Worm (Caenorhabditis elegans): Measurements from ENCODE around the gene Y69A2AR.46.

Y69A2AR.46 gene

ce11 chrIV:2599634-2600033, 38.2 kb downstream of the Y69A2AR.46 start:
- TF ChIP-seq klf-2 (GFP tag; conservative IDR thresholded peaks at IDR 0.05) = no peak
- TF ChIP-seq T22C8.4 (GFP tag; IDR thresholded peaks at IDR 0.05) = peak; percentile 9; the same call in 1 of the 2 replicates

- TF ChIP-seq med-1 (GFP tag; optimal IDR thresholded peaks at IDR 0.05; ENCODE audit: insufficient read depth) = no peak
- no peak for TF ChIP-seq ztf-29 (GFP tag; IDR thresholded peaks at IDR 0.05)
- TF ChIP-seq ref-1 (GFP tag; conservative IDR thresholded peaks at IDR 0.05) = no peak
- TF ChIP-seq klf-2 (GFP tag; conservative IDR thresholded peaks at IDR 0.05) = no peak
- TF ChIP-seq T22C8.4 (GFP tag; IDR thresholded peaks at IDR 0.05) = no peak
- no peak for TF ChIP-seq ztf-23 (GFP tag; IDR thresholded peaks at IDR 0.05)
- no peak for TF ChIP-seq flt-1 (GFP tag; IDR thresholded peaks at IDR 0.05)
- TF ChIP-seq tab-1 (GFP tag; IDR thresholded peaks at IDR 0.05) = no peak
- TF ChIP-seq cog-1 (tag; optimal IDR thresholded peaks at IDR 0.05) = no peak
These were observed 39.4 kb downstream of the Y69A2AR.46 start, which contains the start of gene epg-9 for ce11 chrIV:2600841-2601240. Gene epg-9, plus strand, starts transcription at chrIV:2601141.

- TF ChIP-seq flt-1 (GFP tag; IDR thresholded peaks at IDR 0.05) (peak; percentile 49; the same call in 1 of the 2 replicates), tab-1 (GFP tag; IDR thresholded peaks at IDR 0.05) (no peak), med-1 (GFP tag; optimal IDR thresholded peaks at IDR 0.05; ENCODE audit: insufficient read depth) (no peak), ztf-29 (GFP tag; IDR thresholded peaks at IDR 0.05) (no peak), cog-1 (tag; optimal IDR thresholded peaks at IDR 0.05) (peak; percentile 43), ref-1 (GFP tag; conservative IDR thresholded peaks at IDR 0.05) (no peak), ztf-23 (GFP tag; IDR thresholded peaks at IDR 0.05) (0 out of 2 replicates have a peak, but pooled peaks have one; percentile 54), klf-2 (GFP tag; conservative IDR thresholded peaks at IDR 0.05) (0 out of 2 replicates have a peak, but pooled peaks have one; percentile 9), T22C8.4 (GFP tag; IDR thresholded peaks at IDR 0.05) (peak; percentile 7; the same call in 1 of the 2 replicates)
These were observed 40.8 kb downstream of the Y69A2AR.46 start for ce11 chrIV:2601988-2602861.

ce11 chrIV:2602862-2603189, 41.4 kb downstream of the Y69A2AR.46 start:
- no peak for TF ChIP-seq klf-2 (GFP tag; conservative IDR thresholded peaks at IDR 0.05)
- no peak for TF ChIP-seq T22C8.4 (GFP tag; IDR thresholded peaks at IDR 0.05)
- no peak for TF ChIP-seq cog-1 (tag; optimal IDR thresholded peaks at IDR 0.05)
- TF ChIP-seq ref-1 (GFP tag; conservative IDR thresholded peaks at IDR 0.05) = no peak
- no peak for TF ChIP-seq med-1 (GFP tag; optimal IDR thresholded peaks at IDR 0.05; ENCODE audit: insufficient read depth)
- no peak for TF ChIP-seq flt-1 (GFP tag; IDR thresholded peaks at IDR 0.05)
- no peak for TF ChIP-seq tab-1 (GFP tag; IDR thresholded peaks at IDR 0.05)
- no peak for TF ChIP-seq ztf-29 (GFP tag; IDR thresholded peaks at IDR 0.05)
- TF ChIP-seq ztf-23 (GFP tag; IDR thresholded peaks at IDR 0.05) = no peak

- TF ChIP-seq flt-1 (GFP tag; IDR thresholded peaks at IDR 0.05) (no peak), ztf-23 (GFP tag; IDR thresholded peaks at IDR 0.05) (no peak), klf-2 (GFP tag; conservative IDR thresholded peaks at IDR 0.05) (no peak), ztf-29 (GFP tag; IDR thresholded peaks at IDR 0.05) (no peak), T22C8.4 (GFP tag; IDR thresholded peaks at IDR 0.05) (no peak), tab-1 (GFP tag; IDR thresholded peaks at IDR 0.05) (no peak), cog-1 (tag; optimal IDR thresholded peaks at IDR 0.05) (no peak), ref-1 (GFP tag; conservative IDR thresholded peaks at IDR 0.05) (no peak), med-1 (GFP tag; optimal IDR thresholded peaks at IDR 0.05; ENCODE audit: insufficient read depth) (no peak)
These were observed 42.1 kb downstream of the Y69A2AR.46 start for ce11 chrIV:2603556-2604021.

- TF ChIP-seq tab-1 (GFP tag; IDR thresholded peaks at IDR 0.05) (no peak), ref-1 (GFP tag; conservative IDR thresholded peaks at IDR 0.05) (no peak)
These were observed 45.1 kb downstream of the Y69A2AR.46 start for ce11 chrIV:2606572-2606971.

- TF ChIP-seq T22C8.4 (GFP tag; IDR thresholded peaks at IDR 0.05) = no peak
- no peak for TF ChIP-seq tab-1 (GFP tag; IDR thresholded peaks at IDR 0.05)
- TF ChIP-seq ztf-29 (GFP tag; IDR thresholded peaks at IDR 0.05) = no peak
- no peak for TF ChIP-seq ztf-23 (GFP tag; IDR thresholded peaks at IDR 0.05)
- no peak for TF ChIP-seq flt-1 (GFP tag; IDR thresholded peaks at IDR 0.05)
- TF ChIP-seq ref-1 (GFP tag; conservative IDR thresholded peaks at IDR 0.05) = no peak
- no peak for TF ChIP-seq cog-1 (tag; optimal IDR thresholded peaks at IDR 0.05)
These were observed 46.1 kb downstream of the Y69A2AR.46 start, which contains the start of gene vamp-7 for ce11 chrIV:2607513-2608101. Gene vamp-7, plus strand, starts transcription at chrIV:2608051.

ce11 chrIV:2610409-2610808, 49.0 kb downstream of the Y69A2AR.46 start, which contains the start of gene Y69A2AR.32:
Gene Y69A2AR.32, plus strand, starts transcription at chrIV:2610436.
- no peak for TF ChIP-seq ztf-29 (GFP tag; IDR thresholded peaks at IDR 0.05)
- TF ChIP-seq flt-1 (GFP tag; IDR thresholded peaks at IDR 0.05) = no peak
- TF ChIP-seq ztf-23 (GFP tag; IDR thresholded peaks at IDR 0.05) = no peak
- no peak for TF ChIP-seq klf-2 (GFP tag; conservative IDR thresholded peaks at IDR 0.05)
- TF ChIP-seq T22C8.4 (GFP tag; IDR thresholded peaks at IDR 0.05) = no peak
- TF ChIP-seq med-1 (GFP tag; optimal IDR thresholded peaks at IDR 0.05; ENCODE audit: insufficient read depth) = no peak
- TF ChIP-seq cog-1 (tag; optimal IDR thresholded peaks at IDR 0.05) = no peak

ce11 chrIV:2610974-2611373, 49.5 kb downstream of the Y69A2AR.46 start:
- no peak for TF ChIP-seq ztf-29 (GFP tag; IDR thresholded peaks at IDR 0.05)
- TF ChIP-seq T22C8.4 (GFP tag; IDR thresholded peaks at IDR 0.05) = peak; percentile 28; the same call in 1 of the 2 replicates
